Fruit fly (Drosophila melanogaster) whole organism, prepupa: ENCODE results near the gene Cad96Cb.
A peak's percentile ranks its signal among the peaks of the same experiment; 100 is the strongest.

Experiments
- Blimp-1 ChIP-seq: fragments of 200-800 bp; sonication (Bioruptor generic); optimal IDR thresholded peaks from 3 replicates; lab custom pipeline; 2017; ENCODE audit warnings: missing biosample characterization, missing genetic modification characterization, mild to moderate bottlenecking, moderate library complexity, missing genetic modification reagents
- CG10631 ChIP-seq: fragments of 200-800 bp; sonication (Bioruptor generic); optimal IDR thresholded peaks from 2 replicates; lab custom pipeline; 2016; ENCODE audit warnings: missing biosample characterization, missing genetic modification characterization
- CG11294 ChIP-seq: fragments of 200-800 bp; sonication (Bioruptor generic); IDR thresholded peaks from 2 replicates; pipeline ENCODE4 v1.3.6; 2022; ENCODE audit warnings: missing biosample characterization, missing genetic modification characterization
- CG11902 ChIP-seq: fragments of 200-800 bp; sonication (Bioruptor generic); optimal IDR thresholded peaks from 3 replicates; lab custom pipeline; 2016; ENCODE audit warnings: missing biosample characterization, missing genetic modification characterization
- CG15336 ChIP-seq: fragments of 200-800 bp; sonication (Bioruptor generic); IDR thresholded peaks from 2 replicates; pipeline ENCODE4 v1.3.6; 2022; ENCODE audit warnings: missing biosample characterization, missing genetic modification characterization
- CG1621 ChIP-seq: fragments of 200-800 bp; sonication (Bioruptor generic); optimal IDR thresholded peaks from 3 replicates; lab custom pipeline; 2018; ENCODE audit warnings: missing biosample characterization, mild to moderate bottlenecking, missing genetic modification characterization
- CG16779 ChIP-seq: fragments of 200-800 bp; sonication (Bioruptor generic); optimal IDR thresholded peaks from 3 replicates; lab custom pipeline; 2017; ENCODE audit warnings: missing biosample characterization, mild to moderate bottlenecking, missing genetic modification characterization
- CG3032 ChIP-seq: fragments of 200-800 bp; optimal IDR thresholded peaks from 2 replicates; lab custom pipeline; 2019; ENCODE audit warnings: missing biosample characterization, mild to moderate bottlenecking, missing genetic modification characterization, moderate library complexity
- CG3919 ChIP-seq: fragments of 200-800 bp; sonication (Bioruptor generic); optimal IDR thresholded peaks from 3 replicates; lab custom pipeline; 2016; ENCODE audit warnings: missing biosample characterization, missing genetic modification characterization
- CG4318 ChIP-seq: fragments of 200-800 bp; sonication (Bioruptor generic); optimal IDR thresholded peaks from 3 replicates; lab custom pipeline; 2017; ENCODE audit warnings: missing biosample characterization, mild to moderate bottlenecking, missing genetic modification characterization
- CG6163 ChIP-seq: fragments of 200-800 bp; sonication (Bioruptor generic); IDR thresholded peaks from 3 replicates; pipeline ENCODE4 v1.3.6; 2022; ENCODE audit warnings: missing biosample characterization, missing genetic modification characterization
- CG6276 ChIP-seq: fragments of 200-800 bp; sonication (Bioruptor generic); optimal IDR thresholded peaks from 2 replicates; lab custom pipeline; 2017; ENCODE audit warnings: missing biosample characterization, mild to moderate bottlenecking, missing genetic modification characterization
- CG6792 ChIP-seq: fragments of 200-800 bp; sonication (Bioruptor generic); optimal IDR thresholded peaks from 3 replicates; lab custom pipeline; 2016; ENCODE audit warnings: missing biosample characterization, missing genetic modification characterization
- CG6808 ChIP-seq: fragments of 200-800 bp; sonication (Bioruptor generic); optimal IDR thresholded peaks from 3 replicates; lab custom pipeline; 2017; ENCODE audit warnings: missing biosample characterization, missing genetic modification characterization, mild to moderate bottlenecking, moderate library complexity, missing genetic modification reagents
- CG6854 ChIP-seq: fragments of 200-800 bp; sonication (Bioruptor generic); optimal IDR thresholded peaks from 2 replicates; lab custom pipeline; 2017; ENCODE audit warnings: missing biosample characterization, mild to moderate bottlenecking, missing genetic modification characterization
- CG7368 ChIP-seq: fragments of 200-800 bp; sonication (Bioruptor generic); optimal IDR thresholded peaks from 3 replicates; lab custom pipeline; 2016; ENCODE audit warnings: missing biosample characterization, missing genetic modification characterization
- CG8119 ChIP-seq: fragments of 200-800 bp; sonication (Bioruptor generic); IDR thresholded peaks from 3 replicates; pipeline ENCODE4 v1.3.6; 2022; ENCODE audit warnings: missing biosample characterization, missing genetic modification characterization
- CG8319 ChIP-seq: fragments of 200-800 bp; sonication (Bioruptor generic); optimal IDR thresholded peaks from 3 replicates; lab custom pipeline; 2016; ENCODE audit warnings: missing biosample characterization, missing genetic modification characterization
- CG8632 ChIP-seq: fragments of 200-800 bp; sonication (Bioruptor generic); optimal IDR thresholded peaks from 3 replicates; lab custom pipeline; 2016; ENCODE audit warnings: missing biosample characterization, missing genetic modification characterization
- CG9139 ChIP-seq: fragments of 200-800 bp; sonication (Bioruptor generic); optimal IDR thresholded peaks from 3 replicates; lab custom pipeline; 2017; ENCODE audit warnings: missing biosample characterization, mild to moderate bottlenecking, missing genetic modification characterization
- Eip78C ChIP-seq: fragments of 200-800 bp; sonication (Bioruptor generic); peaks from one replicate; lab custom pipeline; 2016; ENCODE audit warnings: missing biosample characterization, missing genetic modification characterization
- Eip93F ChIP-seq: fragments of 200-800 bp; sonication (Bioruptor generic); optimal IDR thresholded peaks from 2 replicates; lab custom pipeline; 2016; ENCODE audit warnings: missing biosample characterization, mild to moderate bottlenecking, missing genetic modification characterization
- Ets96B ChIP-seq: fragments of 200-800 bp; optimal IDR thresholded peaks from 2 replicates; lab custom pipeline; 2019; ENCODE audit warnings: missing biosample characterization, mild to moderate bottlenecking, missing genetic modification characterization, moderate library complexity
- Hr38 ChIP-seq: sonication (Bioruptor generic); optimal IDR thresholded peaks from 2 replicates; lab custom pipeline; 2016; ENCODE audit warnings: missing biosample characterization, missing genetic modification characterization
- Hr39 ChIP-seq: fragments of 200-800 bp; sonication (Bioruptor generic); optimal IDR thresholded peaks from 2 replicates; lab custom pipeline; 2016; ENCODE audit warnings: missing biosample characterization, missing genetic modification characterization
- Lpt ChIP-seq: fragments of 200-800 bp; sonication (Bioruptor generic); optimal IDR thresholded peaks from 3 replicates; lab custom pipeline; 2016; ENCODE audit warnings: missing biosample characterization, missing genetic modification characterization
- OdsH ChIP-seq: fragments of 200-800 bp; sonication (Bioruptor generic); optimal IDR thresholded peaks from 3 replicates; lab custom pipeline; 2016; ENCODE audit warnings: missing biosample characterization, missing genetic modification characterization
- Smox ChIP-seq: fragments of 200-800 bp; sonication (Bioruptor generic); optimal IDR thresholded peaks from 3 replicates; lab custom pipeline; 2016; ENCODE audit warnings: missing biosample characterization, missing genetic modification characterization
- Sox102F ChIP-seq: fragments of 200-800 bp; sonication (Bioruptor generic); optimal IDR thresholded peaks from 2 replicates; lab custom pipeline; 2016; ENCODE audit warnings: missing biosample characterization, mild to moderate bottlenecking, missing genetic modification characterization
- Sox14 ChIP-seq: fragments of 200-800 bp; sonication (Bioruptor generic); optimal IDR thresholded peaks from 3 replicates; lab custom pipeline; 2016; ENCODE audit warnings: missing biosample characterization, missing genetic modification characterization
- Sox15 ChIP-seq: fragments of 200-800 bp; sonication (Bioruptor generic); optimal IDR thresholded peaks from 3 replicates; lab custom pipeline; 2016; ENCODE audit warnings: missing biosample characterization, missing genetic modification characterization
- achi ChIP-seq: fragments of 200-800 bp; sonication (Bioruptor generic); optimal IDR thresholded peaks from 3 replicates; lab custom pipeline; 2016; ENCODE audit warnings: missing biosample characterization, missing genetic modification characterization
- dac ChIP-seq: fragments of 200-800 bp; sonication (Bioruptor generic); optimal IDR thresholded peaks from 2 replicates; lab custom pipeline; 2017; ENCODE audit warnings: missing biosample characterization, mild to moderate bottlenecking, missing genetic modification characterization
- dsx ChIP-seq: fragments of 200-800 bp; optimal IDR thresholded peaks from 3 replicates; lab custom pipeline; 2019; ENCODE audit warnings: missing biosample characterization, mild to moderate bottlenecking, missing genetic modification characterization, moderate library complexity; ENCODE audit not compliant: poor library complexity, severe bottlenecking
- eg ChIP-seq: fragments of 200-800 bp; sonication (Bioruptor generic); IDR thresholded peaks from 3 replicates; pipeline ENCODE4 v1.3.6; 2022; ENCODE audit warnings: missing biosample characterization, missing genetic modification characterization
- esn ChIP-seq: fragments of 200-800 bp; sonication (Bioruptor generic); optimal IDR thresholded peaks from 2 replicates; lab custom pipeline; 2016; ENCODE audit warnings: missing biosample characterization, mild to moderate bottlenecking, missing genetic modification characterization, moderate library complexity
- fd59A ChIP-seq: fragments of 200-800 bp; sonication (Bioruptor generic); optimal IDR thresholded peaks from 2 replicates; lab custom pipeline; 2017; ENCODE audit warnings: missing biosample characterization, mild to moderate bottlenecking, missing genetic modification characterization, missing genetic modification reagents
- fd85E ChIP-seq: fragments of 200-800 bp; sonication (Bioruptor generic); optimal IDR thresholded peaks from 3 replicates; lab custom pipeline; 2016; ENCODE audit warnings: missing biosample characterization, missing genetic modification characterization
- lz ChIP-seq: fragments of 200-800 bp; sonication (Bioruptor generic); optimal IDR thresholded peaks from 3 replicates; lab custom pipeline; 2016; ENCODE audit warnings: missing biosample characterization, missing genetic modification characterization
- net ChIP-seq: fragments of 200-800 bp; sonication (Bioruptor generic); optimal IDR thresholded peaks from 3 replicates; lab custom pipeline; 2016; ENCODE audit warnings: missing biosample characterization, missing genetic modification characterization
- pdm3 ChIP-seq: fragments of 200-800 bp; sonication (Bioruptor generic); optimal IDR thresholded peaks from 3 replicates; lab custom pipeline; 2016; ENCODE audit warnings: missing biosample characterization, missing genetic modification characterization
- salr ChIP-seq, 2 experiments: fragments of 200-800 bp; sonication (Bioruptor generic); optimal IDR thresholded peaks; 3 replicates each; lab custom pipeline; 2016 to 2018; ENCODE audit warnings: missing biosample characterization in 2 of 2, missing genetic modification characterization in 2 of 2, mild to moderate bottlenecking in 1 of 2
- spab ChIP-seq: fragments of 200-800 bp; sonication (Bioruptor generic); optimal IDR thresholded peaks from 2 replicates; lab custom pipeline; 2017; ENCODE audit warnings: missing biosample characterization, mild to moderate bottlenecking, missing genetic modification characterization, missing genetic modification reagents
- ss ChIP-seq, 2 experiments: fragments of 200-800 bp; sonication (Bioruptor generic); optimal IDR thresholded peaks; 2 replicates in 1 of 2; 3 replicates in 1 of 2; lab custom pipeline; 2017 to 2018; ENCODE audit warnings: mild to moderate bottlenecking in 2 of 2, missing biosample characterization in 2 of 2, missing genetic modification characterization in 2 of 2, moderate library complexity in 1 of 2
- svp ChIP-seq: fragments of 200-800 bp; sonication (Bioruptor generic); peaks from one replicate; lab custom pipeline; 2016; ENCODE audit warnings: missing biosample characterization, missing genetic modification characterization
- topi ChIP-seq: fragments of 200-800 bp; sonication (Bioruptor generic); optimal IDR thresholded peaks from 3 replicates; lab custom pipeline; 2016; ENCODE audit warnings: missing biosample characterization, missing genetic modification characterization

Gene Cad96Cb

dm6 chr3R:25208042-25208766 lies 23.9 kb downstream of the Cad96Cb start, which contains the start of gene Cad96Ca:
Gene Cad96Ca (minus strand): TSS chr3R:25208283.
- TF ChIP-seq CG6854 (peak; percentile 41), CG9139 (GFP tag; lab: Kevin White, UChicago) (peak; percentile 1), eg (GFP tag; lab: Robert Waterston, UW) (peak; percentile 39; the same call in 1 of the 3 replicates), achi (GFP tag; lab: Kevin White, UChicago) (no peak), CG3919 (GFP tag; lab: Kevin White, UChicago) (no peak), CG1621 (tag; lab: Kevin White, UChicago) (peak; percentile 35), ss (GFP tag; optimal IDR thresholded peaks at IDR 0.05; lab: Kevin White, UChicago) (peak; percentile 9 to 44), CG6163 (GFP tag; lab: Robert Waterston, UW) (0 out of 3 replicates have a peak, but pooled peaks have one; percentile 15), dsx (GFP tag; lab: Kevin White, UChicago) (peak; percentile 23)

DNA sequence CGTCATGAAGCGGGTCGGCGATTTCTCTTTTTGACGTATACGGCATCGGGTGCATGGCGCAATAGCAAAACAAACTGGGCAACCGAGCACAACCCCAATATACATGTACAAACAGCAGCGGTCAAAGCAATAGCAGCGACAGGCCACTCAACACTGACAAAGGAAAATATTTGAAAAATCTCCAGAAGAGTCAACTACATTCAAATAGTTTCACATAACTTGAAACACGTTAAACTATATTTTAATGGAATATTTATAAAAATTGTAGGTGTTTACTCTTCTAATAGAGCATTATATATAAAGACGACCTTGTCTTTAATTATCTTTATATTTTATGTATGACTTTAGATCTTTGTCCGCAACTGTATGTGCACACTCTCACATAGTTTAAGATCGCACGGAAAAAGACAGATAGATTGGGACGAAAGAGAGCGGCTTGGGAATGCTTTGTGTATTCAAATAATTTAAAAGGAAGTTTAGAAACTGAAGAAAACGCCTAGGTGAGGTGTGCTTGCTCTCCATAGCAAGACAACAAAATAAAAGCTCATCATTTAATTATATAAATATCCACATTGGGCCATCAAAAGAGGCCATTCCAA lies 24.6 kb downstream of the Cad96Cb start:
- TF ChIP-seq CG8319 (peak; percentile 62), CG4318 (GFP tag; lab: Kevin White, UChicago) (peak; percentile 75), Sox14 (GFP tag; lab: Kevin White, UChicago) (peak; percentile 84), dac (GFP tag; lab: Kevin White, UChicago) (peak; percentile 82), Hr38 (GFP tag; lab: Kevin White, UChicago) (no peak), CG8119 (GFP tag; lab: Robert Waterston, UW) (peak; percentile 94), CG3919 (GFP tag; lab: Kevin White, UChicago) (peak; percentile 89), Eip93F (GFP tag; lab: Kevin White, UChicago) (no peak), esn (GFP tag; lab: Kevin White, UChicago) (peak; percentile 81), Smox (GFP tag; lab: Kevin White, UChicago) (peak; percentile 76), Blimp-1 (no peak), lz (GFP tag; lab: Kevin White, UChicago) (peak; percentile 71), topi (GFP tag; lab: Kevin White, UChicago) (peak; percentile 69), fd85E (GFP tag; lab: Kevin White, UChicago) (peak; percentile 35), CG6792 (GFP tag; lab: Kevin White, UChicago) (peak; percentile 76), CG11902 (GFP tag; lab: Kevin White, UChicago) (peak; percentile 61), eg (GFP tag; lab: Robert Waterston, UW) (peak; percentile 90), Ets96B (tag; lab: Kevin White, UChicago) (peak; percentile 92), Hr39 (GFP tag; lab: Kevin White, UChicago) (peak; percentile 71), CG6808 (GFP tag; lab: Kevin White, UChicago) (peak; percentile 88), OdsH (peak; percentile 89), Eip78C (peak; percentile 95), pdm3 (GFP tag; lab: Kevin White, UChicago) (peak; percentile 84), svp (GFP tag; lab: Kevin White, UChicago) (peak; percentile 89), CG11294 (peak; percentile 70), net (GFP tag; lab: Kevin White, UChicago) (peak; percentile 89), CG6276 (GFP tag; lab: Kevin White, UChicago) (peak; percentile 89), CG10631 (GFP tag; lab: Kevin White, UChicago) (peak; percentile 87), dsx (GFP tag; lab: Kevin White, UChicago) (peak; percentile 85), achi (GFP tag; lab: Kevin White, UChicago) (peak; percentile 87), Sox102F (GFP tag; lab: Kevin White, UChicago) (peak; percentile 74), CG7368 (GFP tag; lab: Kevin White, UChicago) (peak; percentile 64), CG15336 (GFP tag; lab: Robert Waterston, UW) (peak; percentile 93), CG6163 (GFP tag; lab: Robert Waterston, UW) (peak; percentile 87), fd59A (GFP tag; lab: Kevin White, UChicago) (peak; percentile 82), CG1621 (tag; lab: Kevin White, UChicago) (peak; percentile 84), CG3032 (tag; lab: Kevin White, UChicago) (peak; percentile 84), salr (GFP tag; optimal IDR thresholded peaks at IDR 0.05; lab: Kevin White, UChicago) (peak; percentile 64 to 77), CG8632 (GFP tag; lab: Kevin White, UChicago) (peak; percentile 83), Lpt (GFP tag; lab: Kevin White, UChicago) (peak; percentile 79), spab (GFP tag; lab: Kevin White, UChicago) (peak; percentile 84), CG16779 (tag; lab: Kevin White, UChicago) (peak; percentile 63), Sox15 (GFP tag; lab: Kevin White, UChicago) (peak; percentile 61)
